Fruit fly (Drosophila melanogaster) whole organism, wandering third instar larva: ENCODE data around the gene CG42591.

Experiments used
- CG32264 ChIP-seq: fragments of 200-800 bp; sonication (Bioruptor generic); optimal IDR thresholded peaks from 2 replicates; lab custom pipeline; 2016; ENCODE audit warnings: missing biosample characterization, missing genetic modification characterization
- CG9705 ChIP-seq: fragments of 200-800 bp; sonication (Bioruptor generic); optimal IDR thresholded peaks from 2 replicates; lab custom pipeline; 2018; ENCODE audit warnings: missing biosample characterization, mild to moderate bottlenecking, missing genetic modification characterization
- CrebA ChIP-seq: fragments of 200-800 bp; sonication (Bioruptor generic); optimal IDR thresholded peaks from 2 replicates; lab custom pipeline; 2016; ENCODE audit warnings: missing biosample characterization, mild to moderate bottlenecking, missing genetic modification characterization, borderline replicate concordance
- Dfd ChIP-seq: fragments of >200 bp; optimal IDR thresholded peaks from 2 replicates; lab custom pipeline; 2017; ENCODE audit warnings: missing biosample characterization, missing genetic modification characterization
- Dif ChIP-seq: fragments of 200-275, 200-300 bp; sonication (Bioruptor generic); optimal IDR thresholded peaks from 2 replicates; lab custom pipeline; 2018; ENCODE audit warnings: missing biosample characterization, missing genetic modification characterization; ENCODE audit not compliant: partially characterized antibody
- GATAd ChIP-seq: sonication (Bioruptor generic); optimal IDR thresholded peaks from 2 replicates; lab custom pipeline; 2016; ENCODE audit warnings: missing biosample characterization, missing genetic modification characterization
- HLH106 ChIP-seq: fragments of 200-800 bp; optimal IDR thresholded peaks from 3 replicates; lab custom pipeline; 2019; ENCODE audit warnings: missing biosample characterization, mild to moderate bottlenecking, missing genetic modification characterization, moderate library complexity
- Hnf4 ChIP-seq: fragments of 200-800 bp; sonication (Bioruptor generic); optimal IDR thresholded peaks from 2 replicates; lab custom pipeline; 2016; ENCODE audit warnings: missing biosample characterization, mild to moderate bottlenecking, missing genetic modification characterization
- Hr78 ChIP-seq: fragments of >200 bp; optimal IDR thresholded peaks from 2 replicates; lab custom pipeline; 2017; ENCODE audit warnings: missing biosample characterization, missing genetic modification characterization
- Jra ChIP-seq: sonication (Bioruptor generic); optimal IDR thresholded peaks from 2 replicates; lab custom pipeline; 2016; ENCODE audit warnings: missing biosample characterization, missing genetic modification characterization
- Mio ChIP-seq: sonication (Bioruptor generic); optimal IDR thresholded peaks from 2 replicates; lab custom pipeline; 2016; ENCODE audit warnings: missing biosample characterization, missing genetic modification characterization
- Myc ChIP-seq: fragments of >200 bp; optimal IDR thresholded peaks from 2 replicates; lab custom pipeline; 2017
- N ChIP-seq: fragments of >200 bp; optimal IDR thresholded peaks from 2 replicates; lab custom pipeline; 2018; ENCODE audit warnings: missing biosample characterization, missing external identifiers, missing genetic modification characterization
- OdsH ChIP-seq: fragments of 200-800 bp; sonication (Bioruptor generic); optimal IDR thresholded peaks from 2 replicates; lab custom pipeline; 2016; ENCODE audit warnings: missing biosample characterization, mild to moderate bottlenecking, missing genetic modification characterization
- Rel ChIP-seq, 2 experiments: fragments of 200-800 bp; sonication (Bioruptor generic) in 1 of 2; optimal IDR thresholded peaks; 2 replicates in 1 of 2; 3 replicates in 1 of 2; lab custom pipeline; 2016 to 2019; ENCODE audit warnings: mild to moderate bottlenecking in 2 of 2, missing biosample characterization in 2 of 2, missing genetic modification characterization in 2 of 2, moderate library complexity in 1 of 2
- Sp1 ChIP-seq: fragments of 200-800 bp; sonication (Bioruptor generic); optimal IDR thresholded peaks from 3 replicates; lab custom pipeline; 2019; ENCODE audit warnings: missing biosample characterization, mild to moderate bottlenecking, missing genetic modification characterization, moderate library complexity
- br ChIP-seq: fragments of 200-800 bp; sonication (Bioruptor generic); optimal IDR thresholded peaks from 2 replicates; lab custom pipeline; 2016; ENCODE audit warnings: missing biosample characterization, missing genetic modification characterization
- brk ChIP-seq: fragments of 200-800 bp; sonication (Bioruptor generic); optimal IDR thresholded peaks from 2 replicates; lab custom pipeline; 2016; ENCODE audit warnings: missing biosample characterization, mild to moderate bottlenecking, missing genetic modification characterization
- dl ChIP-seq, 2 experiments: fragments of 175-275, 200-275 bp in 1 of 2; fragments of 200-275 bp in 1 of 2; sonication (Bioruptor generic); optimal IDR thresholded peaks; lab custom pipeline; 2018; ENCODE audit warnings: mild to moderate bottlenecking in 2 of 2, missing biosample characterization in 2 of 2, missing genetic modification characterization in 2 of 2, moderate library complexity in 2 of 2; ENCODE audit not compliant: partially characterized antibody in 2 of 2, insufficient read depth in 1 of 2
- dmrt93B ChIP-seq: fragments of 200-800 bp; sonication (Bioruptor generic); optimal IDR thresholded peaks from 2 replicates; lab custom pipeline; 2018; ENCODE audit warnings: missing biosample characterization, mild to moderate bottlenecking, missing genetic modification characterization
- dsf ChIP-seq: sonication (Bioruptor generic); optimal IDR thresholded peaks from 2 replicates; lab custom pipeline; 2016; ENCODE audit warnings: missing biosample characterization, missing genetic modification characterization, borderline replicate concordance
- ey ChIP-seq: fragments of 200-800 bp; sonication (Bioruptor generic); optimal IDR thresholded peaks from 2 replicates; lab custom pipeline; 2016; ENCODE audit warnings: missing biosample characterization, missing genetic modification characterization
- foxo ChIP-seq, 2 experiments: fragments of 200-800 bp; sonication (Bioruptor generic); optimal IDR thresholded peaks; 2 replicates in 1 of 2; 3 replicates in 1 of 2; lab custom pipeline; 2016 to 2017; ENCODE audit warnings: missing biosample characterization in 2 of 2, missing genetic modification characterization in 2 of 2
- h ChIP-seq: fragments of 200-800 bp; sonication (Bioruptor generic); optimal IDR thresholded peaks from 3 replicates; lab custom pipeline; 2016; ENCODE audit warnings: missing biosample characterization, mild to moderate bottlenecking, missing genetic modification characterization
- jim ChIP-seq: fragments of 175-275, 200-325 bp; sonication (Bioruptor generic); optimal IDR thresholded peaks from 2 replicates; lab custom pipeline; 2016; ENCODE audit warnings: missing biosample characterization, mild to moderate bottlenecking, missing genetic modification characterization
- pan ChIP-seq: fragments of >200 bp; optimal IDR thresholded peaks from 2 replicates; lab custom pipeline; 2017
- sage ChIP-seq: fragments of 200-800 bp; sonication (Bioruptor generic); optimal IDR thresholded peaks from 2 replicates; lab custom pipeline; 2016; ENCODE audit warnings: missing biosample characterization, mild to moderate bottlenecking, missing genetic modification characterization
- sv ChIP-seq: fragments of 200-800 bp; sonication (Bioruptor generic); optimal IDR thresholded peaks from 3 replicates; lab custom pipeline; 2016; ENCODE audit warnings: missing biosample characterization, missing genetic modification characterization
- usp ChIP-seq: fragments of >200 bp; optimal IDR thresholded peaks from 2 replicates; lab custom pipeline; 2017; ENCODE audit warnings: missing biosample characterization, missing genetic modification characterization
- woc ChIP-seq: sonication (Bioruptor generic); optimal IDR thresholded peaks from 2 replicates; lab custom pipeline; 2016; ENCODE audit warnings: missing biosample characterization, mild to moderate bottlenecking, missing genetic modification characterization

The CG42591 gene

DNA sequence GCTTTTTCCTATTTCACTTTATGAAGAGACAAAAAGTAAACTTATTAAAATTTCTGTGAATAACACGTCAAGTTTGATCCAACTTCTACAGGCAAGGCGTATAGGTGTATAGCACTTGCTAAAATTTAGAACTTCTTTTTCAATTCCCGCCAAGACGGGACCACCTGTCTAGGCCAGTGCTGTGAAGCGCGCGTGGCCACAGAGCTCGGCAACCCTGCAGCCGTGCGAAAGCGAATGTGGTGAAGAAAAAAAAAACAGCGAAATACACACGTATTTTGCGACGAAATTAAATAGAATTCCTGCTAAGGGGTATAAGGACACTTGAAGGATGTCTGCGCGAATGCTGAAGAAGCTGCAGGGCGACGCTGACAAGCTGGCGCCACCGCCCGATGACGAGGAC is 40.4 kb upstream of the CG42591 start, which contains the start of gene Nulp1 (continued):
- no peak for TF ChIP-seq Mio (GFP tag; lab: Kevin White, UChicago)
- TF ChIP-seq CG32264 (GFP tag; lab: Kevin White, UChicago), result no peak
- TF ChIP-seq Dif (GFP tag; lab: Kevin White, UChicago), result peak; percentile 31
- no peak for TF ChIP-seq h (GFP tag; lab: Kevin White, UChicago)
- no peak for TF ChIP-seq woc (GFP tag; lab: Kevin White, UChicago)
- TF ChIP-seq HLH106 (tag; lab: Kevin White, UChicago), result no peak
- TF ChIP-seq dmrt93B (GFP tag; lab: Kevin White, UChicago), result no peak
- TF ChIP-seq CG9705, result no peak
- TF ChIP-seq OdsH (GFP tag; lab: Kevin White, UChicago), result no peak
- TF ChIP-seq br (GFP tag; lab: Kevin White, UChicago), result no peak
- TF ChIP-seq, all 38 proteins: peak for 9

- TF ChIP-seq pan (lab: Kevin White, UChicago) (no peak), CrebA (GFP tag; lab: Kevin White, UChicago) (no peak), usp (no peak), Hr78 (GFP tag; lab: Kevin White, UChicago) (no peak), GATAd (GFP tag; lab: Kevin White, UChicago) (no peak), dmrt93B (GFP tag; lab: Kevin White, UChicago) (no peak), CG32264 (GFP tag; lab: Kevin White, UChicago) (no peak), N (no peak), jim (GFP tag; lab: Kevin White, UChicago) (no peak), Dfd (GFP tag; lab: Kevin White, UChicago) (no peak), brk (GFP tag; lab: Kevin White, UChicago) (no peak), Jra (GFP tag; lab: Kevin White, UChicago) (no peak), woc (GFP tag; lab: Kevin White, UChicago) (no peak), OdsH (GFP tag; lab: Kevin White, UChicago) (no peak)
Observed at dm6 chr3L:8108886-8109285, 39.1 kb upstream of the CG42591 start, which contains the start of gene fan. Gene fan (plus strand): TSS chr3L:8109132.

DNA sequence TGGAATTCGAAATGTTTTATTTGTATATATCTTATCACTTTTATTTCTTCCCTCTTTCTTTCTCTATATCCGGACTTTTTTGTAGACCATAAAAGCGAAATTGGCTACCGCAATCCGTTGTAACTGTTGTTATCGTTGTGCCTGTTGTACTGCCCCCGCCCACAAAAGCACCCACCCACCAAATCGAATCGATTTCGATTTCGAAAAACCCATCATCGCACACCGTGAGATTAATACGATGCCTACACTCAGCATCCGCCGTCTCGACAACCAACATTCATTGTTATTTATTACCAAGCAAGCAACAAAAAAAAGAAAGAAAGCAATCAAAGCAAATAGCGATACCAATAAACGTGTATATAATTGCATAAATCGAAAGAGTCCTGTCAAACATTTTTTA is 38.4 kb upstream of the CG42591 start:
- no peak for TF ChIP-seq dl (GFP tag; optimal IDR thresholded peaks at IDR 0.05; lab: Kevin White, UChicago; ENCODE audit: insufficient read depth in 1 of 2, partially characterized antibody in 2 of 2)
- no peak for TF ChIP-seq CrebA (GFP tag; lab: Kevin White, UChicago)
- no peak for TF ChIP-seq HLH106 (tag; lab: Kevin White, UChicago)
- no peak for TF ChIP-seq foxo (GFP tag; optimal IDR thresholded peaks at IDR 0.05; lab: Kevin White, UChicago)
- TF ChIP-seq sv (GFP tag; lab: Kevin White, UChicago), result no peak
- TF ChIP-seq ey (GFP tag; lab: Kevin White, UChicago), result no peak
- TF ChIP-seq Rel (GFP tag; optimal IDR thresholded peaks at IDR 0.05; lab: Kevin White, UChicago), result no peak
- TF ChIP-seq Rel (tag; optimal IDR thresholded peaks at IDR 0.05; lab: Kevin White, UChicago), result no peak
- no peak for TF ChIP-seq pan (lab: Kevin White, UChicago)
- TF ChIP-seq Myc (lab: Kevin White, UChicago), result no peak
- TF ChIP-seq jim (GFP tag; lab: Kevin White, UChicago), result no peak

DNA sequence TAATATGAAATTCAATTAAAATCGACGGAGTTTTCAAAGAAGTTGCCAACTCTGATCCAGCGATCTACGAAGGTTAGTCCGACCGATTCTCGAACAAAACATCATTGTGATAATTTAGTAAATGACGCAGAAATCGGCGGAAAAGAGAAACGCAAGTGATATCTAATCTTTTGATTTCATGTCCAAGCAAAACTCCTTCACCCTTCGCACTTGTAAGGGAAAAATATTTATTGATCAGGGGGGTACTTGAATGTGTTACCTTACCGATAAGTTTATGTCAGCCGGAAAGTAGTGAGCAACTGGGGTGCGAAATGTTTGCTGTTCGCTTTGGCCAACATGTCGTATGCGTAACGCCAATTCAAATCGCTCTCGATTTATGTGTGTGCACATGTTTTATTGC is 27.3 kb upstream of the CG42591 start:
- TF ChIP-seq usp (no peak), dsf (GFP tag; lab: Kevin White, UChicago) (no peak), GATAd (GFP tag; lab: Kevin White, UChicago) (no peak), foxo (GFP tag; optimal IDR thresholded peaks at IDR 0.05; lab: Kevin White, UChicago) (no peak), woc (GFP tag; lab: Kevin White, UChicago) (no peak), Hnf4 (GFP tag; lab: Kevin White, UChicago) (no peak), Dif (GFP tag; lab: Kevin White, UChicago) (no peak), N (no peak), CG32264 (GFP tag; lab: Kevin White, UChicago) (no peak), dmrt93B (GFP tag; lab: Kevin White, UChicago) (no peak), Sp1 (GFP tag; lab: Kevin White, UChicago) (no peak), CrebA (GFP tag; lab: Kevin White, UChicago) (no peak), sage (GFP tag; lab: Kevin White, UChicago) (no peak), Jra (GFP tag; lab: Kevin White, UChicago) (no peak)
- TF ChIP-seq, all 38 proteins: peak for 0
